Fruit fly (Drosophila melanogaster) whole organism, embryonic: ENCODE results near the gene Act87E.
A peak's percentile ranks its signal among the peaks of the same experiment; 100 is the strongest.

Experiments
- Asciz ChIP-seq: fragments of 200-800 bp; sonication (Bioruptor generic); optimal IDR thresholded peaks from 2 replicates; lab custom pipeline; 2017; ENCODE audit warnings: missing biosample characterization, mild to moderate bottlenecking, missing genetic modification characterization, missing genetic modification reagents
- B-H2 ChIP-seq: fragments of 200-800 bp; sonication (Bioruptor generic); optimal IDR thresholded peaks from 2 replicates; lab custom pipeline; 2018; ENCODE audit warnings: missing biosample characterization, mild to moderate bottlenecking, missing genetic modification characterization
- Blimp-1 ChIP-seq: fragments of 200-800 bp; sonication (Bioruptor generic); optimal IDR thresholded peaks from 3 replicates; lab custom pipeline; 2018; ENCODE audit warnings: missing biosample characterization, missing genetic modification characterization, mild to moderate bottlenecking, moderate library complexity, missing genetic modification reagents
- C15 ChIP-seq: fragments of 200-800 bp; sonication (Bioruptor generic); IDR thresholded peaks from 3 replicates; pipeline ENCODE4 v1.3.6; 2022; ENCODE audit warnings: missing biosample characterization, missing genetic modification characterization
- CG11560 ChIP-seq: fragments of 200-800 bp; sonication (Bioruptor generic); IDR thresholded peaks from 3 replicates; pipeline ENCODE4 v1.3.6; 2022; ENCODE audit warnings: missing biosample characterization, missing genetic modification characterization
- CG11695 ChIP-seq: fragments of 200-800 bp; sonication (Bioruptor generic); IDR thresholded peaks from 3 replicates; pipeline ENCODE4 v1.3.6; 2022; ENCODE audit warnings: missing biosample characterization, missing genetic modification characterization
- CG12219 ChIP-seq: fragments of 200-800 bp; sonication (Bioruptor generic); optimal IDR thresholded peaks from 3 replicates; lab custom pipeline; 2018; ENCODE audit warnings: missing biosample characterization, mild to moderate bottlenecking, missing genetic modification characterization
- CG13287 ChIP-seq: fragments of 200-800 bp; sonication (Bioruptor generic); IDR thresholded peaks from 2 replicates; pipeline ENCODE4 v1.3.6; 2022; ENCODE audit warnings: missing biosample characterization, missing genetic modification characterization; ENCODE audit not compliant: partially characterized antibody
- CG15514 ChIP-seq: fragments of 200-800 bp; sonication (Bioruptor generic); optimal IDR thresholded peaks from 3 replicates; lab custom pipeline; 2017; ENCODE audit warnings: missing biosample characterization, missing genetic modification characterization, mild to moderate bottlenecking, moderate library complexity, missing genetic modification reagents
- CG15601 ChIP-seq: fragments of 200-800 bp; sonication (Bioruptor generic); optimal IDR thresholded peaks from 3 replicates; lab custom pipeline; 2019; ENCODE audit warnings: missing biosample characterization, mild to moderate bottlenecking, missing genetic modification characterization, moderate library complexity
- CG17568 ChIP-seq: fragments of 200-800 bp; sonication (Bioruptor generic); optimal IDR thresholded peaks from 2 replicates; lab custom pipeline; 2018; ENCODE audit warnings: missing biosample characterization, mild to moderate bottlenecking, missing genetic modification characterization, moderate library complexity
- CG2712 ChIP-seq: fragments of 200-800 bp; optimal IDR thresholded peaks from 3 replicates; lab custom pipeline; 2019; ENCODE audit warnings: missing biosample characterization, mild to moderate bottlenecking, missing genetic modification characterization, moderate library complexity
- CG2875 ChIP-seq: fragments of 200-800 bp; sonication (Bioruptor generic); optimal IDR thresholded peaks from 2 replicates; lab custom pipeline; 2017; ENCODE audit warnings: missing biosample characterization, mild to moderate bottlenecking, missing genetic modification characterization, missing genetic modification reagents
- CG30020 ChIP-seq: fragments of 200-800 bp; optimal IDR thresholded peaks from 2 replicates; lab custom pipeline; 2019; ENCODE audit warnings: missing biosample characterization, mild to moderate bottlenecking, missing genetic modification characterization, moderate library complexity
- CG32772 ChIP-seq: fragments of 200-800 bp; sonication (Bioruptor generic); IDR thresholded peaks from 2 replicates; pipeline ENCODE4 v1.3.6; 2022; ENCODE audit warnings: missing biosample characterization, missing genetic modification characterization
- CG33213 ChIP-seq: fragments of 200-800 bp; sonication (Bioruptor generic); optimal IDR thresholded peaks from 3 replicates; lab custom pipeline; 2016; ENCODE audit warnings: missing biosample characterization, missing genetic modification characterization
- CG3407 ChIP-seq: fragments of 200-800 bp; sonication (Bioruptor generic); optimal IDR thresholded peaks from 2 replicates; lab custom pipeline; 2018; ENCODE audit warnings: missing biosample characterization, mild to moderate bottlenecking, missing genetic modification characterization
- CG34422 ChIP-seq: fragments of 200-800 bp; sonication (Bioruptor generic); IDR thresholded peaks from 3 replicates; pipeline ENCODE4 v1.3.6; 2022; ENCODE audit warnings: missing biosample characterization, missing genetic modification characterization
- CG4730 ChIP-seq: fragments of 200-800 bp; sonication (Bioruptor generic); IDR thresholded peaks from 2 replicates; pipeline ENCODE4 v1.3.6; 2022; ENCODE audit warnings: missing biosample characterization, missing genetic modification characterization
- CG4854 ChIP-seq: fragments of 200-800 bp; sonication (Bioruptor generic); optimal IDR thresholded peaks from 2 replicates; lab custom pipeline; 2016; ENCODE audit warnings: missing biosample characterization, missing genetic modification characterization, inconsistent platforms
- CG6654 ChIP-seq: fragments of 200-800 bp; sonication (Bioruptor generic); optimal IDR thresholded peaks from 2 replicates; lab custom pipeline; 2017; ENCODE audit warnings: missing biosample characterization, mild to moderate bottlenecking, missing genetic modification characterization
- CG8765 ChIP-seq: fragments of 200-800 bp; sonication (Bioruptor generic); IDR thresholded peaks from 2 replicates; pipeline ENCODE4 v1.3.6; 2022; ENCODE audit warnings: missing biosample characterization, missing genetic modification characterization
- CG9609 ChIP-seq: fragments of 200-800 bp; sonication (Bioruptor generic); optimal IDR thresholded peaks from 3 replicates; lab custom pipeline; 2016; ENCODE audit warnings: missing biosample characterization, missing genetic modification characterization
- CrebB ChIP-seq: fragments of 200-800 bp; sonication (Bioruptor generic); optimal IDR thresholded peaks from 3 replicates; lab custom pipeline; 2018; ENCODE audit warnings: missing biosample characterization, mild to moderate bottlenecking, missing genetic modification characterization
- E2f1 ChIP-seq: fragments of 200-800 bp; sonication (Bioruptor generic); IDR thresholded peaks from 2 replicates; pipeline ENCODE4 v1.3.6; 2022; ENCODE audit warnings: missing biosample characterization, missing genetic modification characterization
- Gsc ChIP-seq: fragments of 200-800 bp; sonication (Bioruptor generic); IDR thresholded peaks from 2 replicates; pipeline ENCODE4 v1.3.6; 2022; ENCODE audit warnings: missing biosample characterization, missing genetic modification characterization
- HLH3B ChIP-seq: fragments of 200-800 bp; sonication (Bioruptor generic); IDR thresholded peaks from 2 replicates; pipeline ENCODE4 v1.3.6; 2022; ENCODE audit warnings: missing biosample characterization, missing genetic modification characterization
- Hand ChIP-seq: fragments of 200-800 bp; sonication (Bioruptor generic); optimal IDR thresholded peaks from 2 replicates; lab custom pipeline; 2017; ENCODE audit warnings: mild to moderate bottlenecking, missing biosample characterization, missing genetic modification reagents, missing genetic modification characterization
- Hr51 ChIP-seq, 2 experiments: fragments of 200-800 bp; sonication (Bioruptor generic); optimal IDR thresholded peaks; 2 replicates in 1 of 2; 3 replicates in 1 of 2; lab custom pipeline; 2016 to 2018; ENCODE audit warnings: missing biosample characterization in 2 of 2, missing genetic modification characterization in 2 of 2, mild to moderate bottlenecking in 1 of 2, moderate library complexity in 1 of 2
- Jarid2 ChIP-seq: fragments of 200-800 bp; sonication (Bioruptor generic); optimal IDR thresholded peaks from 3 replicates; lab custom pipeline; 2017; ENCODE audit warnings: mild to moderate bottlenecking, missing biosample characterization, missing genetic modification reagents, missing genetic modification characterization
- MTF-1 ChIP-seq: fragments of 200-800 bp; sonication (Bioruptor generic); optimal IDR thresholded peaks from 2 replicates; lab custom pipeline; 2018; ENCODE audit warnings: missing biosample characterization, mild to moderate bottlenecking, missing genetic modification characterization, borderline replicate concordance
- Pdp1 ChIP-seq, 2 experiments: fragments of 200-800 bp; sonication (Bioruptor generic); optimal IDR thresholded peaks; 3 replicates each; lab custom pipeline; 2016; ENCODE audit warnings: missing biosample characterization in 2 of 2, missing genetic modification characterization in 2 of 2, mild to moderate bottlenecking in 1 of 2, moderate library complexity in 1 of 2
- aop ChIP-seq: fragments of 200-800 bp; sonication (Bioruptor generic); IDR thresholded peaks from 2 replicates; pipeline ENCODE4 v1.3.6; 2022; ENCODE audit warnings: missing biosample characterization, missing genetic modification characterization
- ara ChIP-seq: fragments of 200-800 bp; sonication (Bioruptor generic); IDR thresholded peaks from 2 replicates; pipeline ENCODE4 v1.3.6; 2022; ENCODE audit warnings: missing biosample characterization, missing genetic modification characterization
- bsh ChIP-seq, 2 experiments: fragments of 200-800 bp; sonication (Bioruptor generic); optimal IDR thresholded peaks; 2 replicates each; lab custom pipeline; 2017 to 2018; ENCODE audit warnings: mild to moderate bottlenecking in 2 of 2, missing biosample characterization in 2 of 2, missing genetic modification characterization in 2 of 2, moderate library complexity in 1 of 2
- croc ChIP-seq: fragments of 200-800 bp; sonication (Bioruptor generic); conservative IDR thresholded peaks from 3 replicates; pipeline ENCODE4 v1.3.6; 2022; ENCODE audit warnings: missing biosample characterization, missing genetic modification characterization
- dimm ChIP-seq: fragments of 200-800 bp; sonication (Bioruptor generic); IDR thresholded peaks from 2 replicates; pipeline ENCODE4 v1.3.6; 2022; ENCODE audit warnings: missing biosample characterization, missing genetic modification characterization
- ftz-f1 ChIP-seq: fragments of 200-800 bp; sonication (Bioruptor generic); optimal IDR thresholded peaks from 2 replicates; lab custom pipeline; 2016; ENCODE audit warnings: missing biosample characterization, missing genetic modification characterization
- gce ChIP-seq: fragments of 200-800 bp; sonication (Bioruptor generic); IDR thresholded peaks from 3 replicates; pipeline ENCODE4 v1.3.6; 2022; ENCODE audit warnings: missing biosample characterization, missing genetic modification characterization
- grn ChIP-seq: fragments of 200-800 bp; sonication (Bioruptor generic); optimal IDR thresholded peaks from 3 replicates; lab custom pipeline; 2017; ENCODE audit warnings: missing biosample characterization, missing genetic modification characterization
- lab ChIP-seq: fragments of 200-800 bp; sonication (Bioruptor generic); optimal IDR thresholded peaks from 3 replicates; lab custom pipeline; 2017; ENCODE audit warnings: missing biosample characterization, missing genetic modification characterization, mild to moderate bottlenecking, moderate library complexity, missing genetic modification reagents
- maf-S ChIP-seq: fragments of 200-800 bp; sonication (Bioruptor generic); optimal IDR thresholded peaks from 2 replicates; lab custom pipeline; 2016; ENCODE audit warnings: missing biosample characterization, missing genetic modification characterization
- phol ChIP-seq: fragments of 200-800 bp; sonication (Bioruptor generic); optimal IDR thresholded peaks from 3 replicates; lab custom pipeline; 2018; ENCODE audit warnings: missing biosample characterization, mild to moderate bottlenecking, missing genetic modification characterization, moderate library complexity
- prd ChIP-seq, 3 experiments: fragments of >200 bp in 2 of 3; fragments of 200-800 bp in 1 of 3; sonication (Bioruptor generic) in 1 of 3; optimal IDR thresholded peaks in 2 of 3; IDR thresholded peaks in 1 of 3; 2 replicates in 2 of 3; 3 replicates in 1 of 3; pipeline versions ENCODE4 v1.3.6 to Lab custom; 2017 to 2022; ENCODE audit warnings: missing biosample characterization in 1 of 3, missing genetic modification characterization in 1 of 3
- pros ChIP-seq: fragments of 200-800 bp; sonication (Bioruptor generic); optimal IDR thresholded peaks from 3 replicates; lab custom pipeline; 2019; ENCODE audit warnings: missing biosample characterization, mild to moderate bottlenecking, missing genetic modification characterization, moderate library complexity
- stc ChIP-seq: fragments of 200-800 bp; sonication (Bioruptor generic); IDR thresholded peaks from 2 replicates; pipeline ENCODE4 v1.3.6; 2022; ENCODE audit warnings: missing biosample characterization, missing genetic modification characterization
- tgo ChIP-seq: fragments of 200-800 bp; sonication (Bioruptor generic); IDR thresholded peaks from 3 replicates; pipeline ENCODE4 v1.3.6; 2022; ENCODE audit warnings: missing biosample characterization, missing genetic modification characterization
- tna ChIP-seq: fragments of 200-800 bp; sonication (Bioruptor generic); IDR thresholded peaks from 2 replicates; pipeline ENCODE4 v1.3.6; 2022; ENCODE audit warnings: missing biosample characterization, missing genetic modification characterization; ENCODE audit not compliant: partially characterized antibody
- z ChIP-seq: fragments of 200-800 bp; sonication (Bioruptor generic); IDR thresholded peaks from 3 replicates; pipeline ENCODE4 v1.3.6; 2022; ENCODE audit warnings: missing biosample characterization, missing genetic modification characterization

Gene Act87E

dm6 chr3R:13453955-13454354 is 28.2 kb downstream of the Act87E start (continued):
- TF ChIP-seq MTF-1 (GFP tag; lab: Kevin White, UChicago) (peak; percentile 20), HLH3B (GFP tag; lab: Robert Waterston, UW) (peak; percentile 75), prd (optimal IDR thresholded peaks at IDR 0.05; lab: Kevin White, UChicago) (no peak), prd (GFP tag; IDR thresholded peaks at IDR 0.05; lab: Robert Waterston, UW) (peak; percentile 69), Blimp-1 (peak; percentile 80), CG34422 (GFP tag; lab: Robert Waterston, UW) (peak; percentile 66; the same call in 2 of the 3 replicates), E2f1 (GFP tag; lab: Robert Waterston, UW) (peak; percentile 64), Pdp1 (GFP tag; optimal IDR thresholded peaks at IDR 0.05; lab: Kevin White, UChicago) (peak; percentile 62 to 67), CG30020 (tag; lab: Kevin White, UChicago) (no peak), CG2875 (GFP tag; lab: Kevin White, UChicago) (peak; percentile 22), Hr51 (GFP tag; optimal IDR thresholded peaks at IDR 0.05; lab: Kevin White, UChicago) (peak in 1 of 2 experiments; percentile 67), stc (peak; percentile 73), phol (tag; lab: Kevin White, UChicago) (peak; percentile 73), gce (GFP tag; lab: Robert Waterston, UW) (no peak), CG9609 (peak; percentile 31), Hand (GFP tag; lab: Kevin White, UChicago) (no peak), CG17568 (no peak), z (GFP tag; lab: Robert Waterston, UW) (no peak), aop (GFP tag; lab: Robert Waterston, UW) (no peak), CG11695 (GFP tag; lab: Robert Waterston, UW) (peak; percentile 73; the same call in 2 of the 3 replicates), CrebB (tag; lab: Kevin White, UChicago) (peak; percentile 20), ara (GFP tag; lab: Robert Waterston, UW) (no peak), C15 (peak; percentile 58; the same call in 1 of the 3 replicates), B-H2 (GFP tag; lab: Kevin White, UChicago) (peak; percentile 5), ftz-f1 (GFP tag; lab: Kevin White, UChicago) (no peak), bsh (GFP tag; optimal IDR thresholded peaks at IDR 0.05; lab: Kevin White, UChicago) (peak in 1 of 2 experiments; percentile 78), CG6654 (GFP tag; lab: Kevin White, UChicago) (peak; percentile 13), CG11560 (tag; lab: Robert Waterston, UW) (0 out of 3 replicates have a peak, but pooled peaks have one; percentile 40), CG33213 (no peak), CG12219 (peak; percentile 57), CG15514 (GFP tag; lab: Kevin White, UChicago) (peak; percentile 53), CG3407 (peak; percentile 21), dimm (GFP tag; lab: Robert Waterston, UW) (0 out of 2 replicates have a peak, but pooled peaks have one; percentile 12), Jarid2 (GFP tag; lab: Kevin White, UChicago) (no peak), lab (GFP tag; lab: Kevin White, UChicago) (peak; percentile 81), maf-S (no peak), CG15601 (tag; lab: Kevin White, UChicago) (peak; percentile 41), croc (GFP tag; lab: Robert Waterston, UW) (peak; percentile 46; the same call in 1 of the 3 replicates), CG8765 (GFP tag; lab: Robert Waterston, UW) (0 out of 2 replicates have a peak, but pooled peaks have one; percentile 56), CG2712 (tag; lab: Kevin White, UChicago) (peak; percentile 82), CG32772 (GFP tag; lab: Robert Waterston, UW) (peak; percentile 63), pros (GFP tag; lab: Kevin White, UChicago) (no peak), grn (GFP tag; lab: Kevin White, UChicago) (no peak), CG4854 (GFP tag; lab: Kevin White, UChicago) (peak; percentile 53), CG13287 (GFP tag; lab: Robert Waterston, UW) (no peak), Gsc (GFP tag; lab: Robert Waterston, UW) (no peak), CG4730 (GFP tag; lab: Robert Waterston, UW) (peak; percentile 79), tna (GFP tag; lab: Robert Waterston, UW) (no peak), Asciz (GFP tag; lab: Kevin White, UChicago) (peak; percentile 30), tgo (GFP tag; lab: Robert Waterston, UW) (peak; percentile 79)
